Worm (Caenorhabditis elegans) whole organism, late embryonic: ENCODE data around the gene B0024.11.
"Not testable (repeated sequence)": the region's sequence is repeated elsewhere in the genome, so short reads cannot be mapped to it uniquely, and the experiment has no call there.

Experiments used
- dve-1 ChIP-seq: sonication (generic microtip); optimal IDR thresholded peaks from 2 replicates; lab custom pipeline; 2017; ENCODE audit warnings: antibody characterized with exemption, mild to moderate bottlenecking, missing genetic modification characterization, missing compliant biosample characterization
- hlh-8 ChIP-seq: sonication (generic microtip); optimal IDR thresholded peaks from 2 replicates; lab custom pipeline; 2016; ENCODE audit warnings: missing genotype, missing genetic modification characterization, missing compliant biosample characterization
- nhr-232 ChIP-seq: sonication (generic microtip); optimal IDR thresholded peaks from 2 replicates; lab custom pipeline; 2016; ENCODE audit warnings: missing genetic modification characterization, missing compliant biosample characterization
- tbx-2 ChIP-seq: sonication (generic microtip); optimal IDR thresholded peaks from 2 replicates; lab custom pipeline; 2016; ENCODE audit warnings: missing genetic modification characterization, missing compliant biosample characterization

DNA sequence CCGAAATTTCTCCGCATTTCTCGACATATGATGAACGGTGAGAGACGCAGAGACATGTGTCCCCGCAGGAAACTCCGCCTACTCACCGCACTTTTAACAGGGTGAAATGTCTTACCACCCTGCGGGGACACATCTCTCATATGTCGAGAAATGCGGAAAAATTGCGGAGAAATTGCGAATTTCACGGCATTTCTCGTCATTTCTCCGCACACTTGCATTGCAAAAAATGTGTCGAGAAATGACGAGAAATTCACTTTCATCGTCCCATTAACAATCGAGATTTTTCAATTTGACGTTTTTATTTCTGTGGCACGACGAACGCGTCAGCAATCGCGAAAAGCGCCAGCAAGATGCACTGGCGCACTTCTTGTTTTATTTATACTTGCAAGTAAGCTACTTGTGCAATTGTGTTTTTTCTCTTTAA, 22.6 kb upstream of the B0024.11 start, which contains the start of gene K07C5.13:
- not testable (repeated sequence) for TF ChIP-seq hlh-8 (tag; lab: Kevin White, UChicago); nhr-232; dve-1 (tag; lab: Kevin White, UChicago)
- peak; percentile 25 for TF ChIP-seq tbx-2 (tag; lab: Kevin White, UChicago)
